Fruit fly (Drosophila melanogaster): ENCODE measurements around the gene Usp12-46.

- TF ChIP-seq CG14711 (tag; optimal IDR thresholded peaks at IDR 0.05) (no peak), Hr96 (GFP tag; optimal IDR thresholded peaks at IDR 0.05) (no peak), CG12768 (GFP tag; optimal IDR thresholded peaks at IDR 0.05) (no peak), cic (GFP tag; optimal IDR thresholded peaks at IDR 0.05) (no peak), tj (GFP tag; optimal IDR thresholded peaks at IDR 0.05) (no peak), ovo (GFP tag; optimal IDR thresholded peaks at IDR 0.05) (no peak), CG33017 (tag; optimal IDR thresholded peaks at IDR 0.05) (no peak), kay (GFP tag; ENCODE audit: borderline replicate concordance) (no peak), pad (GFP tag; optimal IDR thresholded peaks at IDR 0.05) (no peak), Clk (GFP tag; optimal IDR thresholded peaks at IDR 0.05) (no peak), cnc (optimal IDR thresholded peaks at IDR 0.05) (no peak), CG7045 (GFP tag; optimal IDR thresholded peaks at IDR 0.05) (no peak), CG1620 (GFP tag; optimal IDR thresholded peaks at IDR 0.05) (no peak)
Measured at dm6 chr3R:22733751-22734150, 16.9 kb upstream of the Usp12-46 start, which contains the start of gene Takl2.

Data from whole organism, adult.